Worm (Caenorhabditis elegans) whole organism, mixed stage, embryonic: ENCODE data around the gene T19D2.13.

Source experiments
- lin-13 ChIP-seq: fragments of 150-350 bp; optimal IDR thresholded peaks from 2 replicates; lab custom pipeline; 2014; ENCODE audit warnings: missing biosample characterization, missing genetic modification characterization
- mab-5 ChIP-seq: fragments of 150-350 bp; optimal IDR thresholded peaks from 2 replicates; lab custom pipeline; 2014; ENCODE audit warnings: missing biosample characterization, missing genetic modification characterization
- mep-1 ChIP-seq: fragments of 150-350 bp; optimal IDR thresholded peaks from 2 replicates; lab custom pipeline; 2017; ENCODE audit warnings: missing biosample characterization, missing genetic modification reagents, missing genetic modification characterization, inconsistent platforms
- nhr-12 ChIP-seq: fragments of 150-350 bp; optimal IDR thresholded peaks from 2 replicates; lab custom pipeline; 2014; ENCODE audit warnings: missing biosample characterization, missing genetic modification characterization
- nhr-76 ChIP-seq: sonication (generic microtip); optimal IDR thresholded peaks from 2 replicates; lab custom pipeline; 2017; ENCODE audit warnings: missing biosample characterization, missing genetic modification characterization
- sptf-1 ChIP-seq: sonication (generic microtip); optimal IDR thresholded peaks from 2 replicates; lab custom pipeline; 2017; ENCODE audit warnings: mild to moderate bottlenecking, missing genetic modification characterization, moderate library complexity, missing compliant biosample characterization
- ztf-11 ChIP-seq: fragments of 150-350 bp; optimal IDR thresholded peaks from 2 replicates; lab custom pipeline; 2014; ENCODE audit warnings: missing biosample characterization, missing genetic modification characterization

DNA sequence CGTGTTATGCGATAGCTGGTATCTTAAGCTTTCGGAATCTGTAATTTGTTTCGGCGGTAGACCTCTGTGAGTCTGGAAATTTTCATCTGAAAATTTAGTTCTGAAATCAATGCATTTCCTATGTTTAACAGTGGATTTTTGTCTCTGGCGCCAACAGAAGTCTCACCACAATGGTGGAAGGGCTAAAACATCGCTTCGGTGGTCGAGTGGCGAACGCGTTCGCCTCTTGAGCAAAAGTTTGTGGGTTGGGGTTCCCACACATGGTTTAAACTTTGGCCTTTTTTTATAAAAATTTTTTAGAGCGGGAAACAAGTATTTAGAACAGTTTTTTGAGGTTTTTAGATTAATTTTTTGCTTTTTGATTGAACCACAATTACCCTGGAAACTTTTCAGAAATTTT lies 7.6 kb upstream of the T19D2.13 start:
- no peak for TF ChIP-seq ztf-11
- TF ChIP-seq nhr-76 (tag; lab: Kevin White, UChicago) = no peak
- no peak for TF ChIP-seq nhr-12
- no peak for TF ChIP-seq mep-1
- TF ChIP-seq lin-13 (tag; lab: Kevin White, UChicago) = no peak
- TF ChIP-seq mab-5 = no peak
- TF ChIP-seq sptf-1 = no peak
